Worm (Caenorhabditis elegans): ENCODE measurements around the gene Y48A5A.3.
A peak's percentile ranks its signal among the peaks of the same experiment; 100 is the strongest.

Y48A5A.3 gene

DNA sequence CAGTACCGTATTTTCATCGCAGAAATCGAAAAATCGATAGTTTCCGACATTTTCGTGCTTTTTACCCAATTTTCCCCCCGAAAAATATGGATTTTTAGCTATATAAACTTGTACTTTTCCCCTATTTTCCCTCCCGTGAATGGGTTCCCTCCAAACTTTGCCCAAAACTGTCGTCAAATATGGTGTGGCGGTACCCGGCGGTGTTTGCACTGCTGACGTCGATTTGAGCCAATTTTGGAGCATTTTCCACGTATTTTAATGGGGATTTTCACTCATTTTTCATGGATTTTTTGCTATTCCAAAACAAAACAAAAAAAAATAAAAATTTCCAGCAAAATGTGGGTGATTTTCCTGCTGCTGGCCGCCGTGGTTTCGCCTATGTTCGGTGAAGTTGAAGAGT is 3.8 kb downstream of the Y48A5A.3 start, which contains the start of gene Y76B12C.3:
TSS of gene Y76B12C.3 (plus strand) at position 334 of the 400 bp plus-strand sequence.
- TF ChIP-seq sea-2 (GFP tag; optimal IDR thresholded peaks at IDR 0.05), result no peak
- no peak for TF ChIP-seq pqm-1 (tag; optimal IDR thresholded peaks at IDR 0.05)
- no peak for TF ChIP-seq tbx-2 (tag; optimal IDR thresholded peaks at IDR 0.05)
- no peak for TF ChIP-seq fkh-10 (GFP tag; optimal IDR thresholded peaks at IDR 0.05)
- peak; percentile 39 for TF ChIP-seq lin-15B (tag; optimal IDR thresholded peaks at IDR 0.05)
- no peak for TF ChIP-seq zag-1 (tag; optimal IDR thresholded peaks at IDR 0.05)
- TF ChIP-seq jun-1 (tag; optimal IDR thresholded peaks at IDR 0.05), result no peak
- TF ChIP-seq nfya-1 (tag; optimal IDR thresholded peaks at IDR 0.05; ENCODE audit: insufficient read depth), result peak; percentile 8
- TF ChIP-seq fos-1 (tag; optimal IDR thresholded peaks at IDR 0.05), result no peak
- TF ChIP-seq nhr-28 (tag; optimal IDR thresholded peaks at IDR 0.05), result no peak
- no peak for TF ChIP-seq egl-5 (tag; optimal IDR thresholded peaks at IDR 0.05)
- no peak for TF ChIP-seq snpc-4 (tag; optimal IDR thresholded peaks at IDR 0.05)
- no peak for TF ChIP-seq elt-1 (tag; optimal IDR thresholded peaks at IDR 0.05)
- no peak for TF ChIP-seq ceh-9 (tag; optimal IDR thresholded peaks at IDR 0.05)
- TF ChIP-seq pha-4 (tag; optimal IDR thresholded peaks at IDR 0.05), result peak; percentile 22
- TF ChIP-seq nhr-12 (tag; optimal IDR thresholded peaks at IDR 0.05), result no peak
- no peak for TF ChIP-seq elt-2 (tag; optimal IDR thresholded peaks at IDR 0.05)
- no peak for TF ChIP-seq R02D3.7 (tag; optimal IDR thresholded peaks at IDR 0.05)
- TF ChIP-seq nhr-43 (tag; optimal IDR thresholded peaks at IDR 0.05; ENCODE audit: poor library complexity, severe bottlenecking), result no peak
- no peak for TF ChIP-seq ceh-82 (tag; optimal IDR thresholded peaks at IDR 0.05)
- no peak for TF ChIP-seq nhr-25 (tag; optimal IDR thresholded peaks at IDR 0.05)
- no peak for TF ChIP-seq skn-1 (tag; optimal IDR thresholded peaks at IDR 0.05)
- TF ChIP-seq fkh-2 (tag; optimal IDR thresholded peaks at IDR 0.05), result no peak
- TF ChIP-seq lin-39 (tag; optimal IDR thresholded peaks at IDR 0.05), result no peak
- TF ChIP-seq hmg-11 (tag; optimal IDR thresholded peaks at IDR 0.05), result peak; percentile 26
- no peak for TF ChIP-seq ztf-11 (tag; optimal IDR thresholded peaks at IDR 0.05)
- TF ChIP-seq nhr-67 (tag; optimal IDR thresholded peaks at IDR 0.05), result no peak
- no peak for TF ChIP-seq unc-62 (GFP tag; optimal IDR thresholded peaks at IDR 0.05)
- no peak for TF ChIP-seq unc-39 (tag; optimal IDR thresholded peaks at IDR 0.05)
- no peak for TF ChIP-seq aly-2 (tag; optimal IDR thresholded peaks at IDR 0.05)
- TF ChIP-seq eor-1 (tag; optimal IDR thresholded peaks at IDR 0.05), result no peak
- TF ChIP-seq ztf-4 (tag; optimal IDR thresholded peaks at IDR 0.05), result no peak
- TF ChIP-seq nhr-77 (tag; optimal IDR thresholded peaks at IDR 0.05), result no peak
- TF ChIP-seq lsy-12 (tag; optimal IDR thresholded peaks at IDR 0.05), result no peak
- TF ChIP-seq daf-12 (tag; optimal IDR thresholded peaks at IDR 0.05), result no peak

ce11 chrIV:1975594-1975993 is 6.1 kb downstream of the Y48A5A.3 start:
- no peak for TF ChIP-seq pqm-1 (tag; optimal IDR thresholded peaks at IDR 0.05)
- TF ChIP-seq fkh-2 (tag; optimal IDR thresholded peaks at IDR 0.05), result no peak
- no peak for TF ChIP-seq nhr-28 (tag; optimal IDR thresholded peaks at IDR 0.05)
- TF ChIP-seq snpc-4 (tag; optimal IDR thresholded peaks at IDR 0.05), result no peak
- no peak for TF ChIP-seq pha-4 (tag; optimal IDR thresholded peaks at IDR 0.05)

DNA sequence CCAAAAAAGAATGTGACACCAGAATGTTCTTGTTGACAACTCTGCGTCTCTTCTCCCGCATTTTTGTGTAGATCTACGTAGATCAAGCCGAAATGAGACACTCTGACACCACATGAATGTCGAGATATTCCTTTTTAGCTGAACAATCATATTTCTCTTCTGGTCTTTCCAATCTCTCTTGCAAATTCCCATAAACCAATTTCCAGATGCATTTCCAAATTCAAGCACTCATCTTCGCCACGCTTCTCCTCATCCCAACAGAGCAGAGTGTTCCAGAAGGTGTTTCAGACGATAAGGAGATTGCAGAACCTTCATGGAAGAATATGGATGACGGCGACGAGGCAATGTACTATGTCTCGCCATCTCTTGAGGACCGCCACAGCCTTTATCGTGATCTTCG is 10.2 kb downstream of the Y48A5A.3 start, which contains the start of gene Y76B12C.8:
TSS of gene Y76B12C.8 (plus strand) at position 207 of the 400 bp plus-strand sequence.
- TF ChIP-seq egl-27 (tag; optimal IDR thresholded peaks at IDR 0.05) (no peak), eor-1 (tag; optimal IDR thresholded peaks at IDR 0.05) (no peak), lin-39 (tag; optimal IDR thresholded peaks at IDR 0.05) (no peak), unc-39 (tag; optimal IDR thresholded peaks at IDR 0.05) (no peak), ama-1 (optimal IDR thresholded peaks at IDR 0.05) (no peak), lsy-12 (tag; optimal IDR thresholded peaks at IDR 0.05) (no peak), fkh-2 (tag; optimal IDR thresholded peaks at IDR 0.05) (no peak), mdl-1 (tag; optimal IDR thresholded peaks at IDR 0.05) (no peak), ceh-16 (tag; optimal IDR thresholded peaks at IDR 0.05) (no peak)

- TF ChIP-seq nfya-1 (tag; optimal IDR thresholded peaks at IDR 0.05; ENCODE audit: insufficient read depth), result peak; percentile 39
- TF ChIP-seq zag-1 (tag; optimal IDR thresholded peaks at IDR 0.05), result no peak
- no peak for TF ChIP-seq nhr-76 (tag; optimal IDR thresholded peaks at IDR 0.05)
- TF ChIP-seq lin-39 (tag; optimal IDR thresholded peaks at IDR 0.05), result peak; percentile 42
- peak; percentile 28 for TF ChIP-seq lin-15B (tag; optimal IDR thresholded peaks at IDR 0.05)
- TF ChIP-seq pha-4 (tag; optimal IDR thresholded peaks at IDR 0.05), result peak; percentile 48
Measured at ce11 chrIV:1980961-1981446, 11.5 kb downstream of the Y48A5A.3 start, which contains the start of gene Y76B12C.6. Gene Y76B12C.6 (plus strand): TSS chrIV:1981396.
